Worm (Caenorhabditis elegans) whole organism, L3 larva: Measurements from ENCODE around the gene srlf-23.

Experiments
- elt-1 ChIP-seq: fragments of 150-350 bp; optimal IDR thresholded peaks from 2 replicates; lab custom pipeline; 2014; ENCODE audit warnings: missing biosample characterization, missing genetic modification characterization
- lin-15B ChIP-seq: fragments of 150-350 bp; optimal IDR thresholded peaks from 2 replicates; lab custom pipeline; 2014; ENCODE audit warnings: missing biosample characterization, missing genetic modification characterization
- nhr-25 ChIP-seq: sonication (generic microtip); optimal IDR thresholded peaks from 2 replicates; lab custom pipeline; 2017; ENCODE audit warnings: missing biosample characterization, missing genetic modification characterization
- ztf-11 ChIP-seq: fragments of 150-350 bp; optimal IDR thresholded peaks from 2 replicates; lab custom pipeline; 2014; ENCODE audit warnings: missing biosample characterization, missing genetic modification characterization

ce11 chrV:866729-867128 lies 26.6 kb downstream of the srlf-23 start, which contains the start of gene T02B11.3:
- TF ChIP-seq nhr-25 (tag; lab: Kevin White, UChicago) (no peak), lin-15B (tag; lab: Kevin White, UChicago) (no peak), ztf-11 (no peak), elt-1 (tag; lab: Kevin White, UChicago) (no peak)
